Worm (Caenorhabditis elegans) whole organism, L2 larva: Measurements from ENCODE around the gene rig-4.
"Not testable (repeated sequence)": the region's sequence is repeated elsewhere in the genome, so short reads cannot be mapped to it uniquely, and the experiment has no call there.

Source experiments
- C34F6.9 ChIP-seq: fragments of 150-350 bp; optimal IDR thresholded peaks from 2 replicates; lab custom pipeline; 2014; ENCODE audit warnings: missing biosample characterization, missing genetic modification characterization
- F13H6.1 ChIP-seq: sonication (generic microtip); optimal IDR thresholded peaks from 2 replicates; lab custom pipeline; 2016; ENCODE audit warnings: missing genetic modification characterization, missing compliant biosample characterization
- R02D3.7 ChIP-seq: fragments of 150-350 bp; optimal IDR thresholded peaks from 2 replicates; lab custom pipeline; 2014; ENCODE audit warnings: missing biosample characterization, missing genetic modification characterization
- alr-1 ChIP-seq: fragments of 150-350 bp; optimal IDR thresholded peaks from 2 replicates; lab custom pipeline; 2014; ENCODE audit warnings: missing biosample characterization, missing genetic modification characterization
- ama-1 ChIP-seq: fragments of 150-350 bp; optimal IDR thresholded peaks from 2 replicates; lab custom pipeline; 2018; ENCODE audit warnings: inconsistent platforms
- blmp-1 ChIP-seq: sonication (generic microtip); optimal IDR thresholded peaks from 2 replicates; lab custom pipeline; 2017; ENCODE audit warnings: missing genetic modification characterization, mild to moderate bottlenecking, missing compliant biosample characterization, antibody characterized with exemption, moderate library complexity; ENCODE audit not compliant: insufficient read depth
- ceh-16 ChIP-seq: fragments of 150-350 bp; optimal IDR thresholded peaks from 2 replicates; lab custom pipeline; 2014; ENCODE audit warnings: missing biosample characterization, missing genetic modification characterization
- crh-2 ChIP-seq: sonication (generic microtip); optimal IDR thresholded peaks from 2 replicates; lab custom pipeline; 2017; ENCODE audit warnings: missing biosample characterization, missing genetic modification characterization
- dmd-4 ChIP-seq: sonication (generic microtip); optimal IDR thresholded peaks from 2 replicates; lab custom pipeline; 2017; ENCODE audit warnings: missing biosample characterization, missing genetic modification characterization
- egl-27 ChIP-seq: sonication (generic microtip); optimal IDR thresholded peaks from 3 replicates; lab custom pipeline; 2017; ENCODE audit warnings: missing biosample characterization, missing genetic modification reagents, missing genetic modification characterization
- elt-1 ChIP-seq: fragments of 150-350 bp; optimal IDR thresholded peaks from 2 replicates; lab custom pipeline; 2014; ENCODE audit warnings: missing biosample characterization, missing genetic modification characterization
- fos-1 ChIP-seq: fragments of 150-350 bp; optimal IDR thresholded peaks from 2 replicates; lab custom pipeline; 2014; ENCODE audit warnings: missing biosample characterization, missing genetic modification characterization
- gmeb-1 ChIP-seq: fragments of 150-350 bp; optimal IDR thresholded peaks from 2 replicates; lab custom pipeline; 2014; ENCODE audit warnings: missing biosample characterization, missing genetic modification characterization
- lin-13 ChIP-seq: fragments of 150-350 bp; optimal IDR thresholded peaks from 2 replicates; lab custom pipeline; 2014; ENCODE audit warnings: missing biosample characterization, missing genetic modification reagents, missing genetic modification characterization
- lsy-2 ChIP-seq, 2 experiments: fragments of 150-350 bp in 1 of 2; sonication (generic microtip) in 1 of 2; optimal IDR thresholded peaks; 2 replicates each; lab custom pipeline; 2014 to 2017; ENCODE audit warnings: missing biosample characterization in 2 of 2, missing genetic modification characterization in 2 of 2
- mab-5 ChIP-seq: fragments of 150-350 bp; optimal IDR thresholded peaks from 2 replicates; lab custom pipeline; 2014; ENCODE audit warnings: missing biosample characterization, missing genetic modification characterization
- nhr-10 ChIP-seq: sonication (generic microtip); optimal IDR thresholded peaks from 2 replicates; lab custom pipeline; 2017; ENCODE audit warnings: missing biosample characterization, missing genetic modification characterization
- nhr-129 ChIP-seq: fragments of 150-350 bp; optimal IDR thresholded peaks from 2 replicates; lab custom pipeline; 2014; ENCODE audit warnings: missing biosample characterization, missing genetic modification characterization
- nhr-21 ChIP-seq: fragments of 150-350 bp; optimal IDR thresholded peaks from 2 replicates; lab custom pipeline; 2014; ENCODE audit warnings: missing biosample characterization, missing genetic modification characterization
- nhr-23 ChIP-seq: fragments of 150-350 bp; optimal IDR thresholded peaks from 2 replicates; lab custom pipeline; 2014; ENCODE audit warnings: missing biosample characterization, missing genetic modification reagents, missing genetic modification characterization
- nhr-237 ChIP-seq: fragments of 150-350 bp; optimal IDR thresholded peaks from 2 replicates; lab custom pipeline; 2014; ENCODE audit warnings: missing biosample characterization, missing genetic modification characterization
- sem-4 ChIP-seq: fragments of 150-350 bp; optimal IDR thresholded peaks from 2 replicates; lab custom pipeline; 2014; ENCODE audit warnings: missing biosample characterization, missing genetic modification reagents, missing genetic modification characterization
- sma-3 ChIP-seq: sonication (generic microtip); optimal IDR thresholded peaks from 2 replicates; lab custom pipeline; 2016; ENCODE audit warnings: missing genetic modification reagents, missing genetic modification characterization, missing compliant biosample characterization
- sma-9 ChIP-seq, 2 experiments: fragments of 150-350 bp in 1 of 2; sonication (generic microtip) in 1 of 2; optimal IDR thresholded peaks; 2 replicates each; lab custom pipeline; 2014 to 2016; ENCODE audit warnings: missing genetic modification characterization in 2 of 2, mild to moderate bottlenecking in 1 of 2, missing biosample characterization in 1 of 2, missing compliant biosample characterization in 1 of 2, missing genetic modification reagents in 1 of 2, moderate library complexity in 1 of 2
- snpc-4 ChIP-seq: fragments of 150-350 bp; optimal IDR thresholded peaks from 2 replicates; lab custom pipeline; 2014; ENCODE audit warnings: missing biosample characterization, missing genetic modification characterization
- unc-39 ChIP-seq: fragments of 150-350 bp; optimal IDR thresholded peaks from 2 replicates; lab custom pipeline; 2014; ENCODE audit warnings: missing biosample characterization, missing genetic modification characterization
- unc-55 ChIP-seq: fragments of 150-350 bp; sonication (generic microtip); optimal IDR thresholded peaks from 3 replicates; lab custom pipeline; 2014; ENCODE audit warnings: missing biosample characterization, missing genetic modification reagents, missing genetic modification characterization
- unc-62 ChIP-seq: fragments of 150-350 bp; optimal IDR thresholded peaks from 2 replicates; lab custom pipeline; 2014; ENCODE audit warnings: missing biosample characterization, missing genetic modification reagents, missing genetic modification characterization
- zag-1 ChIP-seq: fragments of 150-350 bp; optimal IDR thresholded peaks from 2 replicates; lab custom pipeline; 2014; ENCODE audit warnings: missing biosample characterization, missing genetic modification characterization
- ztf-4 ChIP-seq: fragments of 150-350 bp; optimal IDR thresholded peaks from 2 replicates; lab custom pipeline; 2014; ENCODE audit warnings: missing biosample characterization, missing genetic modification characterization

Gene rig-4

DNA sequence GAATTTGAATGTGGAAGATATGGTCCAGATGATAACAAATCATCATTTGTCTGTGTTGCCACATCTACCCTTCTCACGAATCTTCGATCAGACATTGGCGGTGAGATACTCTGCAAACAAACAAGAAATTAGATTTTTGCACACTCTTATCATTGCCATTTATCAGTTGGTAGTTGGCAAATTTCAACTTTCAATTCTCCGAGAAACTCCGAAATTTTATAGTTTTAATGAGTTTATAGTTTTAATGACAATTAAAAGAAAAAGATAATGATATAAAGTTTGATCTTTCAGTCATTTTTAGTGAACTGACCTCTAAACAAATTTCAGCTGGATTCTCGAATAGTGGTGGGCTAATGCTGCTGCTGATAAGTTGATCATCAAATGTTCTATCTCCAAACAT is 19.9 kb upstream of the rig-4 start:
- peak; percentile 29 for TF ChIP-seq crh-2
- no peak for TF ChIP-seq egl-27 (tag; lab: Kevin White, UChicago)
- no peak for TF ChIP-seq nhr-237 (tag; lab: Kevin White, UChicago)
- peak; percentile 58 for TF ChIP-seq fos-1 (tag; lab: Kevin White, UChicago)
- TF ChIP-seq ama-1: no peak
- no peak for TF ChIP-seq alr-1 (tag; lab: Kevin White, UChicago)
- TF ChIP-seq nhr-129 (tag; lab: Kevin White, UChicago): no peak
- TF ChIP-seq elt-1 (tag; lab: Kevin White, UChicago): no peak
- TF ChIP-seq blmp-1 (tag; lab: Kevin White, UChicago): no peak
- TF ChIP-seq sma-3 (GFP tag; lab: Kevin White, UChicago): no peak
- TF ChIP-seq R02D3.7 (tag; lab: Kevin White, UChicago): no peak
- TF ChIP-seq, all 48 proteins: peak for 2

DNA sequence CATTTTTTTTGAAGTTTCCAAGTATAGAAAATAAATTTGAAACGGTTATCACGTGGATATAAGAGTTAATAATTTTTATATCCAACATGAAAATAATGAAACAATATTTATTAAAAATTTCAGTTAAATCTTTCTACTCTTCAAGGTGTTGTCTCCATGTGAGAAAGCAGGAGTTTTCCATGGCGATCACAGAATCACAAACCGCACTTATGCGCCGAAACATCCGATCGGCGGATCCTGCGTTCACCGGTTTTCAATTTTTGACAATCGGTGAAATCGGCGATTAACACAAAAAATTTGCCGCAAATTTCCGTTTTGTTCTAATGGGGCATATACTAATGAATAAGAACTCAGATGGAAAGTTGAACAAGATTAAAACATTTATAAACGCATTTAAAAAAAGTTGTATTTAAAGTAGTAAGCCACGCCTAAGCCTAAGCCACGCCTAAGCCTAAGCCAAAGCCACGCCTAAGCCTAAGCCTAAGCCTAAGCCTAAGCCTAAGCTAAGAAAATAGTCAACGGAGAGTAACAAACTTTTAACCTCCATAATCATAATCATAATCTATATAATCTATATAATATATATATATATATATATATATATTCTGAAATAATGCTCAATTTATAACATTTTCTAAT is 18.2 kb upstream of the rig-4 start, which contains the start of gene C26B2.2:
TSS of gene C26B2.2 (minus strand) at position 88 of the 639 bp plus-strand sequence.
- TF ChIP-seq lsy-2 (tag; optimal IDR thresholded peaks at IDR 0.05; lab: Kevin White, UChicago) (no peak), snpc-4 (no peak)

DNA sequence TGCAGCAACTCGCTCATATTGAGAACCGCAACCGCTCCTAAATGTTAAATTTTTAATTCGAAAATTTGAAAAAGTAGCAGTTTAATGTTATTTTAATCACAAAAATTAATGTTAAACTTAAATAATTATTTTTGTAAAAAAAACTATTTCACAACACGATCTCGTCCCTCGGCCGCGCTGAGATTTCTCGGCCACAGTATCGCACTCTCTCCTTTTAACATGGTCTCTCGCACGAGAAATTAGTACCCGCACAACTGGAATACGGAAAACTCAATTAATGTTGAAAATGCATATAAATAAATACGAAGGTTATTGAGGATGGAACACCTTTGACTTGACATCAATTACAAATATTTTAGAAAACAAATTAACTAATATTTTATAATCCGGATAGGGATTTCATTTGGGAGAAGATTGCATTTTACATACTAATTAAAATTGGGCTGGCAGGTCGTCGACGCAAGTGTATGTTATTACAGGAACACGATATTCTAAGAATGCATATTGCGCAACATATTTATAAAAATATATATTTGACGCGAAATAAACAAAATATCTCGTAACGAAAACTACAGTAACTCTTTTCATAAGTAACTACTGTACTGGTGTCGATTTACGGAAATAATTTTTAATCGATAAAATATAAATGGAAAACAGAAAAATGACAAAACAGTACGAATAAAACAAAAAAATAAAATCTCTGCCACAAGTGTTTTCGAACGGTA is 16.0 kb upstream of the rig-4 start, which contains the start of gene dnc-4:
TSS of gene dnc-4 (minus strand) at position 37 of the 725 bp plus-strand sequence.
- TF ChIP-seq C34F6.9 (tag; lab: Kevin White, UChicago): peak; percentile 40
- TF ChIP-seq nhr-10 (tag; lab: Kevin White, UChicago): no peak
- TF ChIP-seq unc-55 (GFP tag; lab: Kevin White, UChicago): peak; percentile 51
- peak in 1 of 2 experiments; percentile 34 for TF ChIP-seq lsy-2 (tag; optimal IDR thresholded peaks at IDR 0.05; lab: Kevin White, UChicago)

DNA sequence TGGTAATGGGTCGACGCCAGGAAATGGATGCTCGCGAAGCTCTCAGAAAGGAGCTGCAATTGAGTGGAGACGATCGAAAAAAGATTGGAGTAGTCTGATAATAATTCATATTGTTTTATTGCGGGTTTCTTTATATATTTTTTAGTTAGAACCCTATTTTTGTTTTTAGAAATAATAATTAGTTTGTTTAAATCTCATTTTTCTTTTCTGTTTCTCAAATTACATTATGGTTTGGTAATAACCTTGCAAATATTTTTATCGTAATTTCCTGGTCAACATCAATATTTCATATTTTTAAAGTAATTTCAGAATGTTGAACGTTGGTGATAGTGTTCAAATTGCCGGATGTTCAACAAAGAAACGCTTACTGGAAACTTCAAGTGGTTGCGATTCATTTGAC is 12.8 kb upstream of the rig-4 start, which contains the start of gene elpc-4:
TSS of gene elpc-4 (plus strand) at position 301 of the 400 bp plus-strand sequence.
- no peak for TF ChIP-seq nhr-23 (tag; lab: Kevin White, UChicago)
- TF ChIP-seq unc-62 (GFP tag; lab: Kevin White, UChicago): no peak
- no peak for TF ChIP-seq ceh-16
- TF ChIP-seq gmeb-1 (tag; lab: Kevin White, UChicago): no peak
- no peak for TF ChIP-seq zag-1 (tag; lab: Kevin White, UChicago)
- no peak for TF ChIP-seq sem-4 (tag; lab: Kevin White, UChicago)
- no peak for TF ChIP-seq C34F6.9 (tag; lab: Kevin White, UChicago)
- no peak for TF ChIP-seq unc-39 (tag; lab: Kevin White, UChicago)
- TF ChIP-seq dmd-4 (tag; lab: Kevin White, UChicago): no peak

DNA sequence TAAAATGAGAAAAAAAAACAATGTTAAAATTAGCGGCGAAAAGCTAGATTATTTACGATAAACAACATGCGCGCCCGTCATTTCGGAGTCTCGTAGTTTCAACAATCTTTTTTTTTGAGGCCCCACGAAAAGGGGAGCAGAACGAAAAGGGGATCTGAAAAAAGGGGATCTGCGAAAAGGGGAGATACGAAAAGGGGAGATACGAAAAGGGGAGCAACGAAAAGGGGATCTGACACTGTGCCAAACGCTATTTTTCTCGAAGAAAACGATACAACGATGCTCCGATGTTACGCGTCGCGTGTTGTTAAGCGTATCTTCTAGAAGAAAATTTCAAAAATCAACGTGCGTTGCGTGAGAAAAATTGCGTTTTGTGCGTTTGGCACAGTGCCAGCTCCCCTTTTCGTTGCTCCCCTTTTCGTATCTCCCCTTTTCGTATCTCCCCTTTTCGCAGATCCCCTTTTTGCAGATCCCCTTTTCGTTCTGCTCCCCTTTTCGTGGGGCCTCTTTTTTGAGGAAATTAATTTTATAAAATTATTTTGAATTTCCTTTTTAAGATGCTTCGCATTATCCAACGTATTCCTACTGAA is 11.9 kb upstream of the rig-4 start, which contains the start of gene C26B2.7:
TSS of gene C26B2.7 (plus strand) at position 549 of the 587 bp plus-strand sequence.
- TF ChIP-seq nhr-129 (tag; lab: Kevin White, UChicago): peak; percentile 52
- peak; percentile 90 for TF ChIP-seq sma-3 (GFP tag; lab: Kevin White, UChicago)
- TF ChIP-seq unc-55 (GFP tag; lab: Kevin White, UChicago): peak; percentile 85
- peak; percentile 54 for TF ChIP-seq R02D3.7 (tag; lab: Kevin White, UChicago)
- TF ChIP-seq crh-2: peak; percentile 49
- peak; percentile 40 for TF ChIP-seq C34F6.9 (tag; lab: Kevin White, UChicago)
- peak; percentile 77 for TF ChIP-seq sma-9 (GFP tag; optimal IDR thresholded peaks at IDR 0.05; lab: Kevin White, UChicago)
- TF ChIP-seq sma-9 (tag; optimal IDR thresholded peaks at IDR 0.05; lab: Kevin White, UChicago): not testable (repeated sequence)
- peak; percentile 84 for TF ChIP-seq F13H6.1 (tag; lab: Kevin White, UChicago)
- TF ChIP-seq lsy-2 (tag; optimal IDR thresholded peaks at IDR 0.05; lab: Kevin White, UChicago): peak; percentile 27 to 73
- TF ChIP-seq gmeb-1 (tag; lab: Kevin White, UChicago): peak; percentile 67
- TF ChIP-seq mab-5 (tag; lab: Kevin White, UChicago): peak; percentile 25
- TF ChIP-seq nhr-21 (tag; lab: Kevin White, UChicago): peak; percentile 69
- TF ChIP-seq lin-13 (GFP tag; lab: Kevin White, UChicago): peak; percentile 66
- peak; percentile 63 for TF ChIP-seq ztf-4
- peak; percentile 15 for TF ChIP-seq fos-1 (tag; lab: Kevin White, UChicago)
